Worm (Caenorhabditis elegans): ENCODE data around the gene popl-7.

Gene popl-7

DNA sequence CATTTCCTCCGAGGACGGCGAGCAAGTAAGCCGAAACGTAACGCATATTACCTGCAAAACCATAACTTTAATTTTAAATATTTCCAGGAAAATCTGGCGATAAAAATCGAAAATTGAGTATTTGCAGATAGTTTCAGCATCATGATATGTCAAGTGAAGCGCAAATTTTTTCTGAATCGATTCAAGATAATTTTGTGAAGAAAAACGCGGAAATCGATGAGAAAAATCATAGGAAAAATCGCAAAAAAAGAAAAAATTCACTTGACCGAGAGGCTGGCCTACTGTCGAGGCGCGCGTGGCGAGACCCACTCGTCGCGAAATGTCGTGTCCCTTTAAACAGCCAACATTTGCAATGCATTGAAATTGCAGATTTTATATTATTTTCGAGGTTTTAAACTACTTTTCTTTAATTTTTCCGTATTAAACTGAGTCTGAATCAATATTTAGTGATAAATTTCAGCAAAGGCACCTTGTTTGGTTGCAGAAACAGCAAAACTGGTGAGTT, at the start of gene popl-7, which contains the start of the genes rla-2 and Y62E10A.24:
TSS of gene popl-7 (plus strand) at position 455 of the 505 bp plus-strand sequence.
TSS of gene rla-2 (minus strand) at position 51 of the 505 bp plus-strand sequence.
TSS of gene Y62E10A.24 (plus strand) at position 476 of the 505 bp plus-strand sequence.
- TF ChIP-seq jun-1 (tag; optimal IDR thresholded peaks at IDR 0.05) (no peak), ceh-82 (tag; optimal IDR thresholded peaks at IDR 0.05) (no peak), nhr-28 (tag; optimal IDR thresholded peaks at IDR 0.05) (no peak), mml-1 (tag; optimal IDR thresholded peaks at IDR 0.05) (no peak), pha-4 (tag; optimal IDR thresholded peaks at IDR 0.05) (peak; percentile 42), nhr-43 (tag; optimal IDR thresholded peaks at IDR 0.05; ENCODE audit: poor library complexity, severe bottlenecking) (no peak), nhr-67 (tag; optimal IDR thresholded peaks at IDR 0.05) (no peak), hmg-11 (tag; optimal IDR thresholded peaks at IDR 0.05) (peak; percentile 54), pqm-1 (tag; optimal IDR thresholded peaks at IDR 0.05) (no peak), tbx-2 (tag; optimal IDR thresholded peaks at IDR 0.05) (no peak), elt-1 (tag; optimal IDR thresholded peaks at IDR 0.05) (no peak), nhr-77 (tag; optimal IDR thresholded peaks at IDR 0.05) (no peak), nhr-25 (tag; optimal IDR thresholded peaks at IDR 0.05) (no peak), mdl-1 (tag; optimal IDR thresholded peaks at IDR 0.05) (no peak), sea-2 (GFP tag; optimal IDR thresholded peaks at IDR 0.05) (no peak), unc-62 (GFP tag; optimal IDR thresholded peaks at IDR 0.05) (no peak), ceh-9 (tag; optimal IDR thresholded peaks at IDR 0.05) (no peak), lin-15B (tag; optimal IDR thresholded peaks at IDR 0.05) (peak; percentile 36), snpc-4 (tag; optimal IDR thresholded peaks at IDR 0.05) (no peak), elt-2 (tag; optimal IDR thresholded peaks at IDR 0.05) (peak; percentile 6), skn-1 (tag; optimal IDR thresholded peaks at IDR 0.05) (no peak), R02D3.7 (tag; optimal IDR thresholded peaks at IDR 0.05) (no peak), nhr-23 (tag; optimal IDR thresholded peaks at IDR 0.05) (peak; percentile 28), ztf-11 (tag; optimal IDR thresholded peaks at IDR 0.05) (no peak), zag-1 (tag; optimal IDR thresholded peaks at IDR 0.05) (no peak), nfya-1 (tag; optimal IDR thresholded peaks at IDR 0.05; ENCODE audit: insufficient read depth) (peak; percentile 72)

- TF ChIP-seq ceh-16 (tag; optimal IDR thresholded peaks at IDR 0.05) (no peak), nhr-11 (tag; optimal IDR thresholded peaks at IDR 0.05) (peak; percentile 54), ceh-28 (tag; optimal IDR thresholded peaks at IDR 0.05) (peak; percentile 71), elt-2 (tag; optimal IDR thresholded peaks at IDR 0.05) (peak; percentile 97), sea-2 (GFP tag; optimal IDR thresholded peaks at IDR 0.05) (no peak), skn-1 (tag; optimal IDR thresholded peaks at IDR 0.05) (no peak), ztf-4 (tag; optimal IDR thresholded peaks at IDR 0.05) (no peak), ceh-82 (tag; optimal IDR thresholded peaks at IDR 0.05) (no peak), aly-2 (tag; optimal IDR thresholded peaks at IDR 0.05) (no peak), egl-5 (tag; optimal IDR thresholded peaks at IDR 0.05) (peak; percentile 8), pha-4 (tag; optimal IDR thresholded peaks at IDR 0.05) (peak; percentile 69), lin-15B (tag; optimal IDR thresholded peaks at IDR 0.05) (peak; percentile 56), R02D3.7 (tag; optimal IDR thresholded peaks at IDR 0.05) (peak; percentile 40), nhr-25 (tag; optimal IDR thresholded peaks at IDR 0.05) (peak; percentile 62), nhr-76 (tag; optimal IDR thresholded peaks at IDR 0.05) (peak; percentile 34), snpc-4 (tag; optimal IDR thresholded peaks at IDR 0.05) (no peak), tbx-2 (tag; optimal IDR thresholded peaks at IDR 0.05) (peak; percentile 38), pqm-1 (tag; optimal IDR thresholded peaks at IDR 0.05) (peak; percentile 95), nhr-12 (tag; optimal IDR thresholded peaks at IDR 0.05) (no peak), lsy-12 (tag; optimal IDR thresholded peaks at IDR 0.05) (peak; percentile 46), hmg-11 (tag; optimal IDR thresholded peaks at IDR 0.05) (peak; percentile 48), fos-1 (tag; optimal IDR thresholded peaks at IDR 0.05) (peak; percentile 46), ZK546.5 (tag; optimal IDR thresholded peaks at IDR 0.05) (no peak), elt-1 (tag; optimal IDR thresholded peaks at IDR 0.05) (no peak), nhr-67 (tag; optimal IDR thresholded peaks at IDR 0.05) (no peak), nhr-28 (tag; optimal IDR thresholded peaks at IDR 0.05) (no peak), fkh-2 (tag; optimal IDR thresholded peaks at IDR 0.05) (no peak), ama-1 (optimal IDR thresholded peaks at IDR 0.05) (no peak), mdl-1 (tag; optimal IDR thresholded peaks at IDR 0.05) (no peak), jun-1 (tag; optimal IDR thresholded peaks at IDR 0.05) (peak; percentile 57), fkh-10 (GFP tag; optimal IDR thresholded peaks at IDR 0.05) (no peak), nhr-23 (tag; optimal IDR thresholded peaks at IDR 0.05) (peak; percentile 95), mml-1 (tag; optimal IDR thresholded peaks at IDR 0.05) (no peak), ztf-11 (tag; optimal IDR thresholded peaks at IDR 0.05) (no peak), egl-27 (tag; optimal IDR thresholded peaks at IDR 0.05) (peak; percentile 17), eor-1 (tag; optimal IDR thresholded peaks at IDR 0.05) (no peak), lin-39 (tag; optimal IDR thresholded peaks at IDR 0.05) (no peak), ceh-9 (tag; optimal IDR thresholded peaks at IDR 0.05) (no peak), nhr-237 (tag; optimal IDR thresholded peaks at IDR 0.05) (no peak), daf-12 (tag; optimal IDR thresholded peaks at IDR 0.05) (no peak), elt-3 (tag; optimal IDR thresholded peaks at IDR 0.05) (no peak), nhr-43 (tag; optimal IDR thresholded peaks at IDR 0.05; ENCODE audit: poor library complexity, severe bottlenecking) (peak; percentile 42), zag-1 (tag; optimal IDR thresholded peaks at IDR 0.05) (no peak), unc-62 (GFP tag; optimal IDR thresholded peaks at IDR 0.05) (peak; percentile 88), nfya-1 (tag; optimal IDR thresholded peaks at IDR 0.05; ENCODE audit: insufficient read depth) (peak; percentile 81), unc-39 (tag; optimal IDR thresholded peaks at IDR 0.05) (no peak), nhr-77 (tag; optimal IDR thresholded peaks at IDR 0.05) (no peak)
These were observed 48.1 kb upstream of the popl-7 start for ce11 chrIV:13322429-13322828.

Measured in whole organism, L3 larva.